Fruit fly (Drosophila melanogaster) whole organism, embryonic: ENCODE data around the gene Cypl.

Source experiments
- Aef1 ChIP-seq: fragments of 200-800 bp; sonication (Bioruptor generic); IDR thresholded peaks from 3 replicates; pipeline ENCODE4 v1.3.6; 2022; ENCODE audit warnings: missing biosample characterization, missing genetic modification characterization
- CG10431 ChIP-seq: fragments of 200-800 bp; sonication (Bioruptor generic); optimal IDR thresholded peaks from 3 replicates; lab custom pipeline; 2018; ENCODE audit warnings: missing biosample characterization, mild to moderate bottlenecking, missing genetic modification characterization
- CG11085 ChIP-seq: fragments of 200-800 bp; sonication (Bioruptor generic); IDR thresholded peaks from 2 replicates; pipeline ENCODE4 v1.3.6; 2022; ENCODE audit warnings: missing biosample characterization, missing genetic modification characterization
- CG11723 ChIP-seq: fragments of 200-800 bp; sonication (Bioruptor generic); optimal IDR thresholded peaks from 2 replicates; lab custom pipeline; 2017; ENCODE audit warnings: missing biosample characterization, mild to moderate bottlenecking, missing genetic modification characterization
- CG12769 ChIP-seq: fragments of 200-800 bp; sonication (Bioruptor generic); optimal IDR thresholded peaks from 2 replicates; lab custom pipeline; 2019; ENCODE audit warnings: missing biosample characterization, mild to moderate bottlenecking, missing genetic modification characterization, moderate library complexity
- CG13424 ChIP-seq: fragments of 200-800 bp; sonication (Bioruptor generic); optimal IDR thresholded peaks from 2 replicates; lab custom pipeline; 2019; ENCODE audit warnings: missing biosample characterization, mild to moderate bottlenecking, missing genetic modification characterization, moderate library complexity
- CG1647 ChIP-seq: fragments of 200-800 bp; sonication (Bioruptor generic); optimal IDR thresholded peaks from 3 replicates; lab custom pipeline; 2016; ENCODE audit warnings: missing biosample characterization, missing genetic modification characterization
- CG16863 ChIP-seq: fragments of 200-800 bp; sonication (Bioruptor generic); optimal IDR thresholded peaks from 3 replicates; lab custom pipeline; 2016; ENCODE audit warnings: missing biosample characterization, missing genetic modification characterization
- CG17612 ChIP-seq: fragments of 200-800 bp; sonication (Bioruptor generic); IDR thresholded peaks from 2 replicates; pipeline ENCODE4 v1.3.6; 2022; ENCODE audit warnings: missing biosample characterization, missing genetic modification characterization
- CG18764 ChIP-seq: fragments of 200-800 bp; sonication (Bioruptor generic); optimal IDR thresholded peaks from 3 replicates; lab custom pipeline; 2016; ENCODE audit warnings: missing biosample characterization, missing genetic modification characterization
- CG2678 ChIP-seq: fragments of 200-800 bp; sonication (Bioruptor generic); optimal IDR thresholded peaks from 3 replicates; lab custom pipeline; 2019; ENCODE audit warnings: missing biosample characterization, mild to moderate bottlenecking, missing genetic modification characterization, moderate library complexity
- CG30020 ChIP-seq: fragments of 200-800 bp; optimal IDR thresholded peaks from 2 replicates; lab custom pipeline; 2019; ENCODE audit warnings: missing biosample characterization, mild to moderate bottlenecking, missing genetic modification characterization, moderate library complexity
- CG31365 ChIP-seq: fragments of 200-800 bp; sonication (Bioruptor generic); optimal IDR thresholded peaks from 2 replicates; lab custom pipeline; 2018; ENCODE audit warnings: missing biosample characterization, mild to moderate bottlenecking, missing genetic modification characterization
- CG32532 ChIP-seq: fragments of 200-800 bp; sonication (Bioruptor generic); IDR thresholded peaks from 2 replicates; pipeline ENCODE4 v1.3.6; 2022; ENCODE audit warnings: missing biosample characterization, missing genetic modification characterization
- CG32767 ChIP-seq: fragments of 200-800 bp; sonication (Bioruptor generic); IDR thresholded peaks from 2 replicates; pipeline ENCODE4 v1.3.6; 2022; ENCODE audit warnings: missing biosample characterization, missing genetic modification characterization
- CG34224 ChIP-seq: fragments of 200-800 bp; sonication (Bioruptor generic); IDR thresholded peaks from 3 replicates; pipeline ENCODE4 v1.3.6; 2022; ENCODE audit warnings: missing biosample characterization, missing genetic modification characterization; ENCODE audit not compliant: partially characterized antibody
- CG5953 ChIP-seq: fragments of 200-800 bp; sonication (Bioruptor generic); IDR thresholded peaks from 2 replicates; pipeline ENCODE4 v1.3.6; 2022; ENCODE audit warnings: missing biosample characterization, missing genetic modification characterization
- CG6254 ChIP-seq: fragments of 200-800 bp; sonication (Bioruptor generic); optimal IDR thresholded peaks from 3 replicates; lab custom pipeline; 2017; ENCODE audit warnings: mild to moderate bottlenecking, missing biosample characterization, missing genetic modification reagents, missing genetic modification characterization
- CG6813 ChIP-seq: fragments of 200-800 bp; sonication (Bioruptor generic); optimal IDR thresholded peaks from 2 replicates; lab custom pipeline; 2017; ENCODE audit warnings: missing biosample characterization, missing genetic modification characterization, mild to moderate bottlenecking, moderate library complexity, missing genetic modification reagents
- CG7271 ChIP-seq: fragments of 200-800 bp; sonication (Bioruptor generic); optimal IDR thresholded peaks from 2 replicates; lab custom pipeline; 2018; ENCODE audit warnings: missing biosample characterization, mild to moderate bottlenecking, missing genetic modification characterization, moderate library complexity
- CG7372 ChIP-seq: fragments of 200-800 bp; sonication (Bioruptor generic); IDR thresholded peaks from 2 replicates; pipeline ENCODE4 v1.3.6; 2022; ENCODE audit warnings: missing biosample characterization, missing genetic modification characterization
- CG7928 ChIP-seq: fragments of 200-800 bp; sonication (Bioruptor generic); optimal IDR thresholded peaks from 2 replicates; lab custom pipeline; 2017; ENCODE audit warnings: missing biosample characterization, mild to moderate bottlenecking, missing genetic modification characterization
- CG8290 ChIP-seq, 3 experiments: fragments of 200-800 bp; sonication (Bioruptor generic); optimal IDR thresholded peaks; 2 replicates each; lab custom pipeline; 2016 to 2019; ENCODE audit warnings: missing biosample characterization in 3 of 3, missing genetic modification characterization in 3 of 3, mild to moderate bottlenecking in 2 of 3, moderate library complexity in 1 of 3
- CG9727 ChIP-seq: fragments of 200-800 bp; sonication (Bioruptor generic); optimal IDR thresholded peaks from 3 replicates; lab custom pipeline; 2017; ENCODE audit warnings: missing biosample characterization, mild to moderate bottlenecking, missing genetic modification characterization
- D19A ChIP-seq: fragments of 200-800 bp; optimal IDR thresholded peaks from 3 replicates; lab custom pipeline; 2019; ENCODE audit warnings: missing biosample characterization, mild to moderate bottlenecking, missing genetic modification characterization, moderate library complexity
- Gsc ChIP-seq: fragments of 200-800 bp; sonication (Bioruptor generic); IDR thresholded peaks from 2 replicates; pipeline ENCODE4 v1.3.6; 2022; ENCODE audit warnings: missing biosample characterization, missing genetic modification characterization
- H15 ChIP-seq: fragments of 200-800 bp; sonication (Bioruptor generic); IDR thresholded peaks from 3 replicates; pipeline ENCODE4 v1.3.6; 2022; ENCODE audit warnings: missing biosample characterization, missing genetic modification characterization
- HmgD ChIP-seq: fragments of 200-800 bp; sonication (Bioruptor generic); optimal IDR thresholded peaks from 3 replicates; lab custom pipeline; 2016; ENCODE audit warnings: missing biosample characterization, missing genetic modification characterization
- Lhr ChIP-seq: fragments of 200-800 bp; sonication (Bioruptor generic); optimal IDR thresholded peaks from 3 replicates; lab custom pipeline; 2017; ENCODE audit warnings: mild to moderate bottlenecking, missing biosample characterization, missing genetic modification reagents, missing genetic modification characterization
- MBD-R2 ChIP-seq: fragments of 200-800 bp; sonication (Bioruptor generic); IDR thresholded peaks from 2 replicates; pipeline ENCODE4 v1.3.6; 2022; ENCODE audit warnings: missing biosample characterization, missing genetic modification characterization
- Med ChIP-seq: fragments of 200-800 bp; sonication (Bioruptor generic); peaks from one replicate; lab custom pipeline; 2016; ENCODE audit warnings: missing biosample characterization, missing genetic modification characterization, mild to moderate bottlenecking, inconsistent platforms, moderate library complexity
- NfI ChIP-seq: fragments of 200-800 bp; sonication (Bioruptor generic); optimal IDR thresholded peaks from 3 replicates; lab custom pipeline; 2018; ENCODE audit warnings: missing biosample characterization, mild to moderate bottlenecking, missing genetic modification characterization, moderate library complexity
- ara ChIP-seq: fragments of 200-800 bp; sonication (Bioruptor generic); IDR thresholded peaks from 2 replicates; pipeline ENCODE4 v1.3.6; 2022; ENCODE audit warnings: missing biosample characterization, missing genetic modification characterization
- bigmax ChIP-seq: fragments of 200-800 bp; sonication (Bioruptor generic); optimal IDR thresholded peaks from 2 replicates; lab custom pipeline; 2018; ENCODE audit warnings: missing biosample characterization, mild to moderate bottlenecking, missing genetic modification characterization
- chinmo ChIP-seq: fragments of 200-800 bp; sonication (Bioruptor generic); IDR thresholded peaks from 4 replicates; pipeline ENCODE4 v1.3.6; 2022; ENCODE audit warnings: missing biosample characterization, missing genetic modification characterization; ENCODE audit not compliant: partially characterized antibody
- croc ChIP-seq: fragments of 200-800 bp; sonication (Bioruptor generic); conservative IDR thresholded peaks from 3 replicates; pipeline ENCODE4 v1.3.6; 2022; ENCODE audit warnings: missing biosample characterization, missing genetic modification characterization
- crol ChIP-seq: fragments of 200-800 bp; sonication (Bioruptor generic); IDR thresholded peaks from 2 replicates; pipeline ENCODE4 v1.3.6; 2022; ENCODE audit warnings: missing biosample characterization, missing genetic modification characterization
- eyg ChIP-seq: fragments of 200-800 bp; sonication (Bioruptor generic); optimal IDR thresholded peaks from 3 replicates; lab custom pipeline; 2016; ENCODE audit warnings: missing biosample characterization, missing genetic modification characterization
- ftz-f1 ChIP-seq: fragments of 200-800 bp; sonication (Bioruptor generic); optimal IDR thresholded peaks from 2 replicates; lab custom pipeline; 2016; ENCODE audit warnings: missing biosample characterization, missing genetic modification characterization
- grau ChIP-seq: fragments of 200-800 bp; optimal IDR thresholded peaks from 3 replicates; lab custom pipeline; 2019; ENCODE audit warnings: missing biosample characterization, mild to moderate bottlenecking, missing genetic modification characterization, moderate library complexity
- gro ChIP-seq: fragments of 200-800 bp; sonication (Bioruptor generic); optimal IDR thresholded peaks from 2 replicates; lab custom pipeline; 2016; ENCODE audit warnings: missing biosample characterization, missing genetic modification characterization
- nau ChIP-seq: fragments of 200-800 bp; sonication (Bioruptor generic); optimal IDR thresholded peaks from 3 replicates; lab custom pipeline; 2017; ENCODE audit warnings: missing biosample characterization, mild to moderate bottlenecking, missing genetic modification characterization, missing genetic modification reagents
- org-1 ChIP-seq: fragments of 200-800 bp; sonication (Bioruptor generic); optimal IDR thresholded peaks from 2 replicates; lab custom pipeline; 2017; ENCODE audit warnings: missing biosample characterization, missing genetic modification characterization
- otp ChIP-seq: fragments of 200-800 bp; sonication (Bioruptor generic); IDR thresholded peaks from 3 replicates; pipeline ENCODE4, ENCODE4 v1.3.6; 2022; ENCODE audit warnings: missing biosample characterization, missing genetic modification characterization
- sisA ChIP-seq: fragments of 200-800 bp; sonication (Bioruptor generic); IDR thresholded peaks from 2 replicates; pipeline ENCODE4 v1.3.6; 2022; ENCODE audit warnings: missing biosample characterization, missing genetic modification characterization
- sna ChIP-seq: fragments of 200-800 bp; sonication (Bioruptor generic); IDR thresholded peaks from 2 replicates; pipeline ENCODE4 v1.3.6; 2022; ENCODE audit warnings: missing biosample characterization, missing genetic modification characterization; ENCODE audit not compliant: partially characterized antibody
- sug ChIP-seq: fragments of 200-800 bp; optimal IDR thresholded peaks from 2 replicates; lab custom pipeline; 2019; ENCODE audit warnings: missing biosample characterization, mild to moderate bottlenecking, missing genetic modification characterization, moderate library complexity
- tna ChIP-seq: fragments of 200-800 bp; sonication (Bioruptor generic); IDR thresholded peaks from 2 replicates; pipeline ENCODE4 v1.3.6; 2022; ENCODE audit warnings: missing biosample characterization, missing genetic modification characterization; ENCODE audit not compliant: partially characterized antibody
- trh ChIP-seq: fragments of 200-800 bp; sonication (Bioruptor generic); optimal IDR thresholded peaks from 2 replicates; lab custom pipeline; 2016; ENCODE audit warnings: missing biosample characterization, missing genetic modification characterization
- vvl ChIP-seq: fragments of 200-800 bp; sonication (Bioruptor generic); IDR thresholded peaks from 2 replicates; pipeline ENCODE4 v1.3.6; 2022; ENCODE audit warnings: missing biosample characterization, missing genetic modification characterization
- zf30C ChIP-seq: fragments of 200-800 bp; sonication (Bioruptor generic); optimal IDR thresholded peaks from 3 replicates; lab custom pipeline; 2018; ENCODE audit warnings: missing biosample characterization, mild to moderate bottlenecking, missing genetic modification characterization

The Cypl gene

DNA sequence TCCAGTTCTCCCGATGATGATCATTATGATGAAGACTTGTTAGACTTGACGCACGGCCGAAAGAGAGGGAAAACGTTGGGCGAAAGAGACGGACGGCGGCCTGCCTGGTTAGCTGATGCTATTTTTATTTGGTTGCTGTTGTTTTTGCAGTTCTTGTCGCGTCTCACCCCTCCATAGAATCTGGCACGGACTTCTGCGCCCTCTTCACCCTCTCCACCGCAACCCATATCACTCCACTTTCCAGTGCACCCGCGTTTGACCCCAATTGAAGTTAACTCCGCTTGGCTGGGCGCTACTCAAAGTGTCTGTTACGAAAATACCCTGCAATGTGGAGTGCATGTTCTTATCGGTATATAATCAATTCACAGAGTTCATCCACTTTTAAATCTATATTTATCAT lies 18.4 kb upstream of the Cypl start:
- TF ChIP-seq otp (GFP tag; lab: Robert Waterston, UW) (no peak), nau (GFP tag; lab: Kevin White, UChicago) (no peak), CG5953 (GFP tag; lab: Robert Waterston, UW) (no peak), CG8290 (GFP tag; optimal IDR thresholded peaks at IDR 0.05; lab: Kevin White, UChicago) (no peak), CG8290 (tag; optimal IDR thresholded peaks at IDR 0.05; lab: Kevin White, UChicago) (peak in 1 of 2 experiments; percentile 2), CG6813 (no peak), ara (GFP tag; lab: Robert Waterston, UW) (no peak), CG16863 (GFP tag; lab: Kevin White, UChicago) (no peak), MBD-R2 (GFP tag; lab: Robert Waterston, UW) (no peak), CG32532 (GFP tag; lab: Robert Waterston, UW) (0 out of 2 replicates have a peak, but pooled peaks have one; percentile 12), zf30C (GFP tag; lab: Kevin White, UChicago) (no peak), sug (peak; percentile 20), crol (GFP tag; lab: Robert Waterston, UW) (peak; percentile 62; the same call in 1 of the 2 replicates), CG11085 (GFP tag; lab: Robert Waterston, UW) (no peak), trh (GFP tag; lab: Kevin White, UChicago) (no peak), CG10431 (GFP tag; lab: Kevin White, UChicago) (no peak), CG6254 (no peak), CG17612 (GFP tag; lab: Robert Waterston, UW) (no peak), CG11723 (GFP tag; lab: Kevin White, UChicago) (no peak), CG7271 (tag; lab: Kevin White, UChicago) (no peak), ftz-f1 (GFP tag; lab: Kevin White, UChicago) (no peak), org-1 (GFP tag; lab: Kevin White, UChicago) (no peak), Med (GFP tag; lab: Kevin White, UChicago) (peak; percentile 39), CG7928 (GFP tag; lab: Kevin White, UChicago) (no peak), bigmax (GFP tag; lab: Kevin White, UChicago) (no peak), chinmo (GFP tag; lab: Robert Waterston, UW) (0 out of 4 replicates have a peak, but pooled peaks have one; percentile 0), sna (GFP tag; lab: Robert Waterston, UW) (no peak), Gsc (GFP tag; lab: Robert Waterston, UW) (no peak), CG18764 (GFP tag; lab: Kevin White, UChicago) (no peak), D19A (tag; lab: Kevin White, UChicago) (peak; percentile 3), CG34224 (GFP tag; lab: Robert Waterston, UW) (no peak), eyg (GFP tag; lab: Kevin White, UChicago) (no peak), CG12769 (tag; lab: Kevin White, UChicago) (peak; percentile 42), grau (tag; lab: Kevin White, UChicago) (no peak), CG2678 (no peak), H15 (GFP tag; lab: Robert Waterston, UW) (no peak), vvl (GFP tag; lab: Robert Waterston, UW) (no peak), CG30020 (tag; lab: Kevin White, UChicago) (no peak), HmgD (GFP tag; lab: Kevin White, UChicago) (no peak), NfI (GFP tag; lab: Kevin White, UChicago) (no peak), CG32767 (0 out of 2 replicates have a peak, but pooled peaks have one; percentile 6), CG13424 (tag; lab: Kevin White, UChicago) (no peak), tna (0 out of 2 replicates have a peak, but pooled peaks have one; percentile 10), gro (GFP tag; lab: Kevin White, UChicago) (no peak), CG9727 (GFP tag; lab: Kevin White, UChicago) (no peak), Lhr (GFP tag; lab: Kevin White, UChicago) (no peak), CG1647 (GFP tag; lab: Kevin White, UChicago) (no peak), CG31365 (tag; lab: Kevin White, UChicago) (no peak), croc (no peak), Aef1 (GFP tag; lab: Robert Waterston, UW) (no peak), sisA (no peak), CG7372 (GFP tag; lab: Robert Waterston, UW) (no peak)
